Fruit fly (Drosophila melanogaster) whole organism, pupa: Measurements from ENCODE around the gene CG13917.
A peak's percentile ranks its signal among the peaks of the same experiment; 100 is the strongest.

Experiments used
- CG12605 ChIP-seq: fragments of 200-800 bp; sonication (Bioruptor generic); IDR thresholded peaks from 2 replicates; pipeline ENCODE4 v1.3.6; 2022; ENCODE audit warnings: missing biosample characterization, missing genetic modification characterization
- CG13204 ChIP-seq: fragments of 200-800 bp; sonication (Bioruptor generic); optimal IDR thresholded peaks from 2 replicates; lab custom pipeline; 2018; ENCODE audit warnings: missing biosample characterization, mild to moderate bottlenecking, missing genetic modification characterization, moderate library complexity
- CG14655 ChIP-seq: fragments of 200-800 bp; sonication (Bioruptor generic); optimal IDR thresholded peaks from 3 replicates; lab custom pipeline; 2017; ENCODE audit warnings: mild to moderate bottlenecking, missing biosample characterization, missing genetic modification reagents, missing genetic modification characterization
- CG15710 ChIP-seq: fragments of 200-800 bp; sonication (Bioruptor generic); optimal IDR thresholded peaks from 2 replicates; lab custom pipeline; 2018; ENCODE audit warnings: missing biosample characterization, mild to moderate bottlenecking, missing genetic modification characterization, moderate library complexity
- CG17806 ChIP-seq: fragments of 200-800 bp; sonication (Bioruptor generic); optimal IDR thresholded peaks from 2 replicates; lab custom pipeline; 2018; ENCODE audit warnings: missing biosample characterization, mild to moderate bottlenecking, missing genetic modification characterization, moderate library complexity
- CG32121 ChIP-seq: fragments of 200-800 bp; sonication (Bioruptor generic); IDR thresholded peaks from 2 replicates; pipeline ENCODE4 v1.3.6; 2022; ENCODE audit warnings: missing biosample characterization, missing genetic modification characterization
- CG4496 ChIP-seq: fragments of 200-800 bp; sonication (Bioruptor generic); IDR thresholded peaks from 3 replicates; pipeline ENCODE4 v1.3.6; 2022; ENCODE audit warnings: missing biosample characterization, missing genetic modification characterization
- CG8159 ChIP-seq: fragments of 200-800 bp; sonication (Bioruptor generic); optimal IDR thresholded peaks from 3 replicates; lab custom pipeline; 2018; ENCODE audit warnings: missing biosample characterization, mild to moderate bottlenecking, missing genetic modification characterization, moderate library complexity
- CG8301 ChIP-seq: fragments of 200-800 bp; sonication (Bioruptor generic); optimal IDR thresholded peaks from 2 replicates; lab custom pipeline; 2018; ENCODE audit warnings: missing biosample characterization, mild to moderate bottlenecking, missing genetic modification characterization
- CG9948 ChIP-seq: fragments of 200-800 bp; sonication (Bioruptor generic); optimal IDR thresholded peaks from 2 replicates; lab custom pipeline; 2018; ENCODE audit warnings: missing biosample characterization, mild to moderate bottlenecking, missing genetic modification characterization, moderate library complexity
- Pif1A ChIP-seq: fragments of 200-800 bp; sonication (Bioruptor generic); optimal IDR thresholded peaks from 3 replicates; lab custom pipeline; 2016; ENCODE audit warnings: missing biosample characterization, missing genetic modification characterization
- Pif1B ChIP-seq: fragments of 200-800 bp; sonication (Bioruptor generic); optimal IDR thresholded peaks from 3 replicates; lab custom pipeline; 2016; ENCODE audit warnings: missing biosample characterization, missing genetic modification characterization
- Snoo ChIP-seq: fragments of 200-800 bp; sonication (Bioruptor generic); optimal IDR thresholded peaks from 3 replicates; lab custom pipeline; 2017; ENCODE audit warnings: missing biosample characterization, mild to moderate bottlenecking, missing genetic modification characterization, inconsistent platforms
- rn ChIP-seq: fragments of 200-800 bp; sonication (Bioruptor generic); IDR thresholded peaks from 2 replicates; pipeline ENCODE4 v1.3.6; 2022; ENCODE audit warnings: missing biosample characterization, missing genetic modification characterization

DNA sequence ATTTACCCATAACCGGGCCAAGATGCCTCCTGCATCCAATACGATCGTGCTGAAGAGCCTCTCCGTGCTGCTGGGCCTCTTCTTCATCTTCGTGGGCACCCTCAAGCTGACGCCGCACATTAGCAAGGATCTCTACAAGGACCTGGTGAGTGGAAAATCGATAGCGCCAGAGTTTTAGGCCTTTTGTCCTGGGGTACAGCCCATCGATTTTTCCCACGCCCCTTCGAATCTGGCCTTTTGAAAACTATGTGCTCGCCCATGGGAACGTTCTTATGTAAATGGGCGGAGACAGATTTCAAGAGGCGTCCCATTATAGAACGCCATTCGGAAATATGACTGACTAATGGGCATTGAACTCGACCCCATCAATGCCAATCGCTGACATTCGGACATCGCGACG lies 72.9 kb downstream of the CG13917 start:
- no peak for TF ChIP-seq CG8159 (tag; lab: Kevin White, UChicago)
- TF ChIP-seq CG17806 (tag; lab: Kevin White, UChicago): no peak
- 0 out of 2 replicates have a peak, but pooled peaks have one; percentile 14 for TF ChIP-seq CG32121
- no peak for TF ChIP-seq CG15710 (tag; lab: Kevin White, UChicago)
- TF ChIP-seq CG4496 (GFP tag; lab: Robert Waterston, UW): no peak
- TF ChIP-seq CG8301: no peak
- no peak for TF ChIP-seq Pif1B (GFP tag; lab: Kevin White, UChicago)
- no peak for TF ChIP-seq CG9948
- TF ChIP-seq CG14655 (GFP tag; lab: Kevin White, UChicago): no peak
- no peak for TF ChIP-seq CG13204 (GFP tag; lab: Kevin White, UChicago)
- no peak for TF ChIP-seq CG12605
- TF ChIP-seq Snoo (tag; lab: Kevin White, UChicago): no peak
- TF ChIP-seq Pif1A (GFP tag; lab: Kevin White, UChicago): no peak
- no peak for TF ChIP-seq rn (GFP tag; lab: Robert Waterston, UW)
